Worm (Caenorhabditis elegans) whole organism, L1 larva: ENCODE measurements around the gene gst-39.

Experiments
- C16A3.4 ChIP-seq: fragments of 150-350 bp; optimal IDR thresholded peaks from 2 replicates; lab custom pipeline; 2014; ENCODE audit warnings: missing biosample characterization, missing genetic modification characterization
- aha-1 ChIP-seq: fragments of 150-350 bp; optimal IDR thresholded peaks from 2 replicates; lab custom pipeline; 2014; ENCODE audit warnings: missing biosample characterization, missing genetic modification characterization
- alr-1 ChIP-seq: fragments of 200-800 bp; sonication (Bioruptor generic); optimal IDR thresholded peaks from 2 replicates; lab custom pipeline; 2018; ENCODE audit warnings: borderline replicate concordance, mild to moderate bottlenecking, missing genetic modification characterization, missing compliant biosample characterization
- blmp-1 ChIP-seq: fragments of 150-350 bp; optimal IDR thresholded peaks from 2 replicates; lab custom pipeline; 2014; ENCODE audit warnings: missing biosample characterization, missing genetic modification characterization
- ceh-63 ChIP-seq: fragments of 200-800 bp; sonication (Bioruptor generic); optimal IDR thresholded peaks from 2 replicates; lab custom pipeline; 2018; ENCODE audit warnings: mild to moderate bottlenecking, missing genetic modification characterization, missing compliant biosample characterization
- ceh-8 ChIP-seq: fragments of 200-800 bp; sonication (Bioruptor generic); optimal IDR thresholded peaks from 2 replicates; lab custom pipeline; 2018; ENCODE audit warnings: mild to moderate bottlenecking, missing genetic modification characterization, moderate library complexity, missing compliant biosample characterization
- ceh-88 ChIP-seq: fragments of 200-800 bp; sonication (Bioruptor generic); IDR thresholded peaks from 2 replicates; pipeline ENCODE4 v1.3.6; 2022; ENCODE audit warnings: missing genetic modification characterization, missing compliant biosample characterization
- ceh-90 ChIP-seq: sonication (generic microtip); optimal IDR thresholded peaks from 2 replicates; lab custom pipeline; 2016; ENCODE audit warnings: missing genetic modification characterization, missing compliant biosample characterization
- ces-1 ChIP-seq: fragments of 150-350 bp; optimal IDR thresholded peaks from 2 replicates; lab custom pipeline; 2014; ENCODE audit warnings: missing biosample characterization, missing genetic modification reagents, missing genetic modification characterization
- efl-1 ChIP-seq, 4 experiments: fragments of 150-350 bp; optimal IDR thresholded peaks in 3 of 4; peaks in 1 of 4; 1 replicate in 1 of 4; 2 replicates in 3 of 4; lab custom pipeline; 2014; ENCODE audit warnings: missing biosample characterization in 2 of 4, missing genetic modification characterization in 2 of 4, missing genetic modification reagents in 2 of 4
- efl-3 ChIP-seq: fragments of 200-800 bp; sonication (Bioruptor generic); optimal IDR thresholded peaks from 2 replicates; lab custom pipeline; 2018; ENCODE audit warnings: mild to moderate bottlenecking, missing genetic modification characterization, missing compliant biosample characterization
- egl-13 ChIP-seq: sonication (generic microtip); optimal IDR thresholded peaks from 2 replicates; lab custom pipeline; 2016; ENCODE audit warnings: missing genotype, missing genetic modification reagents, missing genetic modification characterization, missing compliant biosample characterization
- elt-2 ChIP-seq: sonication (generic microtip); optimal IDR thresholded peaks from 2 replicates; lab custom pipeline; 2016; ENCODE audit warnings: missing genetic modification characterization, mild to moderate bottlenecking, inconsistent platforms, missing compliant biosample characterization, missing genetic modification reagents
- ets-5 ChIP-seq: fragments of 200-800 bp; sonication (Bioruptor generic); IDR thresholded peaks from 2 replicates; pipeline ENCODE4 v1.3.6; 2022; ENCODE audit warnings: missing genetic modification characterization, missing compliant biosample characterization
- fos-1 ChIP-seq: fragments of 150-350 bp; optimal IDR thresholded peaks from 2 replicates; lab custom pipeline; 2014; ENCODE audit warnings: missing biosample characterization, missing genetic modification characterization
- hpl-2 ChIP-seq: fragments of 150-350 bp; optimal IDR thresholded peaks from 2 replicates; lab custom pipeline; 2014; ENCODE audit warnings: missing biosample characterization, missing genetic modification reagents, missing genetic modification characterization
- jun-1 ChIP-seq: fragments of 150-350 bp; optimal IDR thresholded peaks from 2 replicates; lab custom pipeline; 2014; ENCODE audit warnings: missing biosample characterization, missing genetic modification reagents, missing genetic modification characterization
- lin-15B ChIP-seq: fragments of 150-350 bp; sonication (generic microtip); optimal IDR thresholded peaks from 3 replicates; lab custom pipeline; 2014; ENCODE audit warnings: missing biosample characterization, missing genetic modification characterization
- lin-35 ChIP-seq, 2 experiments: fragments of 150-350 bp; optimal IDR thresholded peaks; 2 replicates each; lab custom pipeline; 2014; ENCODE audit warnings: missing biosample characterization in 2 of 2, missing genetic modification characterization in 2 of 2, missing genetic modification reagents in 2 of 2
- lir-3 ChIP-seq: sonication (generic microtip); optimal IDR thresholded peaks from 2 replicates; lab custom pipeline; 2016; ENCODE audit warnings: mild to moderate bottlenecking, missing genetic modification characterization, moderate library complexity, missing compliant biosample characterization; ENCODE audit not compliant: poor library complexity
- lsy-2 ChIP-seq, 2 experiments: fragments of 150-350 bp; optimal IDR thresholded peaks; 2 replicates each; lab custom pipeline; 2014; ENCODE audit warnings: missing biosample characterization in 2 of 2, missing genetic modification characterization in 2 of 2
- mdl-1 ChIP-seq, 2 experiments: fragments of 150-350 bp; optimal IDR thresholded peaks; 2 replicates each; lab custom pipeline; 2014 to 2017; ENCODE audit warnings: missing biosample characterization in 2 of 2, missing genetic modification characterization in 2 of 2, inconsistent platforms in 1 of 2
- mef-2 ChIP-seq: fragments of 150-350 bp; optimal IDR thresholded peaks from 2 replicates; lab custom pipeline; 2014; ENCODE audit warnings: missing biosample characterization, missing genetic modification characterization
- mep-1 ChIP-seq: fragments of 150-350 bp; optimal IDR thresholded peaks from 2 replicates; lab custom pipeline; 2014; ENCODE audit warnings: missing biosample characterization, missing genetic modification characterization
- nhr-19 ChIP-seq: fragments of 200-800 bp; sonication (Bioruptor generic); conservative IDR thresholded peaks from 2 replicates; pipeline ENCODE4 v1.3.6; 2022; ENCODE audit warnings: missing genetic modification characterization, missing compliant biosample characterization
- nhr-47 ChIP-seq: sonication (generic microtip); optimal IDR thresholded peaks from 2 replicates; lab custom pipeline; 2016; ENCODE audit warnings: mild to moderate bottlenecking, missing genetic modification characterization, moderate library complexity, missing compliant biosample characterization
- nhr-71 ChIP-seq: sonication (generic microtip); optimal IDR thresholded peaks from 2 replicates; lab custom pipeline; 2016; ENCODE audit warnings: mild to moderate bottlenecking, missing genetic modification characterization, moderate library complexity, missing compliant biosample characterization
- nhr-85 ChIP-seq: sonication (generic microtip); peaks from one replicate; lab custom pipeline; 2016; ENCODE audit warnings: missing genetic modification characterization, inconsistent platforms, missing compliant biosample characterization
- nhr-90 ChIP-seq: sonication (generic microtip); optimal IDR thresholded peaks from 2 replicates; lab custom pipeline; 2016; ENCODE audit warnings: mild to moderate bottlenecking, missing genetic modification characterization, missing compliant biosample characterization; ENCODE audit not compliant: poor library complexity
- pax-3 ChIP-seq: fragments of 200-800 bp; sonication (Bioruptor generic); optimal IDR thresholded peaks from 2 replicates; lab custom pipeline; 2018; ENCODE audit warnings: mild to moderate bottlenecking, missing genetic modification characterization, moderate library complexity, missing compliant biosample characterization
- skn-1 ChIP-seq: fragments of 150-350 bp; optimal IDR thresholded peaks from 2 replicates; lab custom pipeline; 2014; ENCODE audit warnings: missing biosample characterization, missing genetic modification characterization
- snu-23 ChIP-seq: sonication (generic microtip); optimal IDR thresholded peaks from 2 replicates; lab custom pipeline; 2016; ENCODE audit warnings: missing genetic modification characterization, missing compliant biosample characterization
- sox-4 ChIP-seq: sonication (generic microtip); optimal IDR thresholded peaks from 2 replicates; lab custom pipeline; 2016; ENCODE audit warnings: missing genetic modification characterization, missing compliant biosample characterization
- sptf-1 ChIP-seq: fragments of 150-350 bp; optimal IDR thresholded peaks from 2 replicates; lab custom pipeline; 2014; ENCODE audit warnings: missing biosample characterization, missing genetic modification characterization
- sup-37 ChIP-seq: fragments of 200-800 bp; sonication (Bioruptor generic); optimal IDR thresholded peaks from 2 replicates; lab custom pipeline; 2018; ENCODE audit warnings: mild to moderate bottlenecking, missing genetic modification characterization, missing compliant biosample characterization
- swsn-7 ChIP-seq: sonication (generic microtip); optimal IDR thresholded peaks from 2 replicates; lab custom pipeline; 2016; ENCODE audit warnings: missing genetic modification characterization, missing compliant biosample characterization
- tlp-1 ChIP-seq: fragments of 150-350 bp; optimal IDR thresholded peaks from 2 replicates; lab custom pipeline; 2014; ENCODE audit warnings: missing biosample characterization, missing genetic modification characterization
- unc-130 ChIP-seq: fragments of 150-350 bp; optimal IDR thresholded peaks from 2 replicates; lab custom pipeline; 2017; ENCODE audit warnings: missing biosample characterization, missing genetic modification characterization, inconsistent platforms
- unc-30 ChIP-seq: sonication (generic microtip); optimal IDR thresholded peaks from 2 replicates; lab custom pipeline; 2017; ENCODE audit warnings: missing biosample characterization, missing genetic modification characterization
- unc-62 ChIP-seq: fragments of 150-350 bp; optimal IDR thresholded peaks from 2 replicates; lab custom pipeline; 2014; ENCODE audit warnings: missing biosample characterization, missing genetic modification reagents, missing genetic modification characterization
- unc-98 ChIP-seq: fragments of 200-800 bp; sonication (Bioruptor generic); IDR thresholded peaks from 2 replicates; pipeline ENCODE4 v1.3.6; 2022; ENCODE audit warnings: missing genetic modification characterization, missing compliant biosample characterization
- vab-15 ChIP-seq: sonication (generic microtip); optimal IDR thresholded peaks from 2 replicates; lab custom pipeline; 2017; ENCODE audit warnings: missing genotype, mild to moderate bottlenecking, missing genetic modification characterization, missing compliant biosample characterization
- xbp-1 ChIP-seq: sonication (generic microtip); optimal IDR thresholded peaks from 2 replicates; lab custom pipeline; 2016; ENCODE audit warnings: missing genetic modification characterization, missing compliant biosample characterization
- ztf-4 ChIP-seq: fragments of 150-350 bp; optimal IDR thresholded peaks from 2 replicates; lab custom pipeline; 2014; ENCODE audit warnings: missing biosample characterization, missing genetic modification characterization

gst-39 gene

DNA sequence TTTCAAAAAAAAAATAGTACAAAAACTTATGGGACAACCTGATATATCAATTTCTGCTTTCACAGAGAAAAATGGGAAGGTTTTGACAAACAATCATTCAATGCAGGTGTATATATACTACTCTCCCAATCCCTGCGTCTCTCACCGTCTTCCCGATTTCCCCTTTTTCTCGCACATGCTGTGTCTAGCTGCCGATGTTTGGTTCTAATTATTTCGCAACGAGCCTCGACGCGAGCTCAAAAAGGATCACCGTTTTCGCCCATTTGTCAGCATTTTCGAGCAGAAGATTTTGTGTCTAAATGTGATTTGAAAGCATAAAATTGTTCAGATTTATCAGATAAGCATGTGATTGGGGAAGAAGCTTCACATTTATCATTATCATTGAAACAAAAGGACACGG, 1.5 kb upstream of the gst-39 start (continued):
- peak; percentile 62 for TF ChIP-seq ceh-8 (GFP tag; lab: Kevin White, UChicago)
- TF ChIP-seq sup-37 (GFP tag; lab: Kevin White, UChicago): no peak
- no peak for TF ChIP-seq unc-130 (tag; lab: Kevin White, UChicago)
- no peak for TF ChIP-seq ets-5
- peak; percentile 27 for TF ChIP-seq blmp-1 (tag; lab: Kevin White, UChicago)
- no peak for TF ChIP-seq unc-98 (GFP tag; lab: Robert Waterston, UW)
- TF ChIP-seq efl-1 (optimal IDR thresholded peaks at IDR 0.05; lab: Kevin White, UChicago): peak; percentile 34 to 54
- peak; percentile 30 to 92 for TF ChIP-seq efl-1 (GFP tag; optimal IDR thresholded peaks at IDR 0.05 in 1 of 2; lab: Kevin White, UChicago)
- TF ChIP-seq tlp-1 (tag; lab: Kevin White, UChicago): no peak
- no peak for TF ChIP-seq egl-13 (tag; lab: Kevin White, UChicago)
- no peak for TF ChIP-seq ceh-90 (tag; lab: Kevin White, UChicago)
- TF ChIP-seq ceh-88 (GFP tag; lab: Robert Waterston, UW): no peak
- no peak for TF ChIP-seq nhr-85
- no peak for TF ChIP-seq unc-30
- no peak for TF ChIP-seq mep-1 (tag; lab: Kevin White, UChicago)
- peak; percentile 40 for TF ChIP-seq snu-23 (GFP tag; lab: Kevin White, UChicago)
- TF ChIP-seq sptf-1 (tag; lab: Kevin White, UChicago): no peak
- TF ChIP-seq ceh-63: no peak
- TF ChIP-seq nhr-19 (GFP tag; lab: Robert Waterston, UW): no peak
- no peak for TF ChIP-seq mef-2 (tag; lab: Kevin White, UChicago)
- no peak for TF ChIP-seq ztf-4 (tag; lab: Kevin White, UChicago)
- TF ChIP-seq alr-1 (tag; lab: Kevin White, UChicago): no peak
- no peak for TF ChIP-seq xbp-1 (tag; lab: Kevin White, UChicago)
- no peak for TF ChIP-seq efl-3 (GFP tag; lab: Kevin White, UChicago)
- no peak for TF ChIP-seq lir-3 (tag; lab: Kevin White, UChicago)
- no peak for TF ChIP-seq elt-2
- TF ChIP-seq nhr-90: no peak
- no peak for TF ChIP-seq pax-3 (tag; lab: Kevin White, UChicago)
- no peak for TF ChIP-seq vab-15
- TF ChIP-seq fos-1 (tag; lab: Kevin White, UChicago): no peak
- TF ChIP-seq jun-1 (tag; lab: Kevin White, UChicago): peak; percentile 23
- no peak for TF ChIP-seq lin-15B
- TF ChIP-seq sox-4 (tag; lab: Kevin White, UChicago): no peak
- TF ChIP-seq aha-1: no peak
- TF ChIP-seq nhr-47 (tag; lab: Kevin White, UChicago): peak; percentile 30
- TF ChIP-seq skn-1 (tag; lab: Kevin White, UChicago): peak; percentile 98
- TF ChIP-seq ces-1 (GFP tag; lab: Kevin White, UChicago): no peak
- TF ChIP-seq swsn-7 (tag; lab: Kevin White, UChicago): peak; percentile 38
- TF ChIP-seq hpl-2 (GFP tag; lab: Kevin White, UChicago): no peak
- TF ChIP-seq unc-62 (GFP tag; lab: Kevin White, UChicago): no peak
- peak in 1 of 2 experiments; percentile 44 for TF ChIP-seq lsy-2 (tag; optimal IDR thresholded peaks at IDR 0.05; lab: Kevin White, UChicago)

DNA sequence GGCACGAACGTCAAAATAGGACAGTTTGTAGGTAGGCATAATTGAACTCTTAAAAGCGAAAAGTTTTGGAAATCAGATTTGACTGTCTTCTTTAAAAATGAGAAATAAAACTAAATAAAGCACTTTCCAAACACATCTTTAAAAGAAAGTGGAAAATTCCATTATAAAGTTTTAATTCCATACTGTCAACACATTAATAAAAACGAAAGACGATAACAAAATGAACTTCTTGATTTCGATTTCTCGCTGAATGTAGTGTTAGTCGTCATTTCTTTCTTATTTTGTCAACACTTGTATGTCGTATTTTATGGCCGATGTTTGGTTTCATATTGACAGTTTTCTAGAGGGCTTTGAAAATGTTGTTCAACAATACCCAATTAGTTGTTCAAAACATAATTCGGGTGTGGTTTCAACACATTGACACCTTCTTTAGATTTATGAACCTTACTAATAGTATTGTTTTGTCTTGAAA, 1.9 kb downstream of the gst-39 start, which contains the start of gene gst-29:
Gene gst-29 (minus strand): TSS at position 51 of the 472 bp plus-strand sequence.
- TF ChIP-seq C16A3.4 (tag; lab: Kevin White, UChicago) (no peak), nhr-85 (peak; percentile 34)

DNA sequence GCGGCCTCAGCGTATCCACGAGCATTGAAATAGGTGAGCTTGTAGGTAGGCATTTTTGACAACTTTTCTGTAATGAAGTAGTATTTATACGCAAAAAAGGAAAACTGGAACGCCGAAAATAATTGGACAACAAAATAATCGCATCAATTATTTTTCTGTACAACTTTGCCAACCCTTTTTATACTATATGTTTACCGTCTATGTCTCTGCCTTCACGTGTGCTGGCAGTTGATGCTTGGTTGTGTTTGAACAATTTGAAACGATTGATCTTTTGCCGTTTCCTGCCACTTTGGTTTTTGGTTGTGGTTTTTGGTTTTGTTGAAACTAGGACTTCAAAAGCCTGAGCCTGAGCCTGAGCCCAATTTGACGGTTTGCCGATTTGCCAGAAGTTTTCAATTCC, 4.4 kb downstream of the gst-39 start, which contains the start of gene gst-28:
Gene gst-28 (minus strand): TSS at position 238 of the 400 bp plus-strand sequence.
- TF ChIP-seq efl-3 (GFP tag; lab: Kevin White, UChicago) (no peak), lin-35 (GFP tag; optimal IDR thresholded peaks at IDR 0.05; lab: Kevin White, UChicago) (peak in 1 of 2 experiments; percentile 7), mdl-1 (tag; optimal IDR thresholded peaks at IDR 0.05; lab: Kevin White, UChicago) (peak in 1 of 2 experiments; percentile 40), nhr-71 (tag; lab: Kevin White, UChicago) (no peak)
